Fruit fly (Drosophila melanogaster) whole organism: ENCODE results near the gene CG4291.

Experiments used
- Dll ChIP-seq: fragments of >200 bp; optimal IDR thresholded peaks from 2 replicates; lab custom pipeline; 2017
- pan ChIP-seq: fragments of >200 bp; optimal IDR thresholded peaks from 2 replicates; lab custom pipeline; 2017
- usp ChIP-seq: fragments of >200 bp; optimal IDR thresholded peaks from 2 replicates; lab custom pipeline; 2017; ENCODE audit warnings: missing biosample characterization, missing genetic modification characterization, mixed read lengths

- no peak for TF ChIP-seq usp (GFP tag; lab: Kevin White, UChicago)
- no peak for TF ChIP-seq Dll (lab: Kevin White, UChicago)
- no peak for TF ChIP-seq pan (lab: Kevin White, UChicago)
Measured at dm6 chr2L:817850-818249, 34.7 kb downstream of the CG4291 start, which contains the start of gene CG15880.
